Worm (Caenorhabditis elegans) whole organism, young adult: ENCODE measurements around the gene unc-70.

ENCODE experiments used
- T07F8.4 ChIP-seq: sonication (generic microtip); optimal IDR thresholded peaks from 2 replicates; lab custom pipeline; 2016; ENCODE audit warnings: mild to moderate bottlenecking, missing genetic modification characterization, moderate library complexity, missing compliant biosample characterization
- aptf-3 ChIP-seq: fragments of 200-800 bp; sonication (Bioruptor generic); IDR thresholded peaks from 2 replicates; pipeline ENCODE4 v1.3.6; 2022; ENCODE audit warnings: missing genetic modification characterization, missing compliant biosample characterization
- ceh-27 ChIP-seq: fragments of 200-800 bp; sonication (Bioruptor generic); optimal IDR thresholded peaks from 2 replicates; lab custom pipeline; 2018; ENCODE audit warnings: mild to moderate bottlenecking, missing genetic modification characterization, moderate library complexity, missing compliant biosample characterization
- nhr-80 ChIP-seq: sonication (generic microtip); optimal IDR thresholded peaks from 2 replicates; lab custom pipeline; 2016; ENCODE audit warnings: missing genetic modification characterization, missing compliant biosample characterization
- snpc-4 ChIP-seq, 5 experiments: fragments of 150-350 bp in 1 of 5; sonication (generic microtip) in 4 of 5; optimal IDR thresholded peaks; 2 replicates each; lab custom pipeline; 2014 to 2018; ENCODE audit warnings: missing genetic modification characterization in 5 of 5, missing biosample characterization in 3 of 5, antibody characterized with exemption in 2 of 5, mild to moderate bottlenecking in 2 of 5, missing compliant biosample characterization in 2 of 5, missing genotype in 2 of 5, moderate library complexity in 2 of 5, missing genetic modification reagents in 1 of 5

- TF ChIP-seq T07F8.4, result no peak
- TF ChIP-seq snpc-4 (GFP tag; optimal IDR thresholded peaks at IDR 0.05; lab: Kevin White, UChicago), result no peak
- TF ChIP-seq snpc-4 (tag; optimal IDR thresholded peaks at IDR 0.05; lab: Kevin White, UChicago), result no peak
- no peak for TF ChIP-seq aptf-3 (GFP tag; lab: Robert Waterston, UW)
- no peak for TF ChIP-seq ceh-27 (GFP tag; lab: Kevin White, UChicago)
- no peak for TF ChIP-seq nhr-80 (tag; lab: Kevin White, UChicago)
These were observed 1.4 kb downstream of the unc-70 start for ce11 chrV:6882452-6882939.
